Worm (Caenorhabditis elegans) whole organism, late embryonic: ENCODE data around the gene clec-75.

Source experiments
- C38D4.7 ChIP-seq: fragments of 200-800 bp; sonication (Bioruptor generic); optimal IDR thresholded peaks from 2 replicates; lab custom pipeline; 2018; ENCODE audit warnings: mild to moderate bottlenecking, missing genetic modification characterization, moderate library complexity, missing compliant biosample characterization
- K02D7.2 ChIP-seq: sonication (generic microtip); optimal IDR thresholded peaks from 2 replicates; lab custom pipeline; 2017; ENCODE audit warnings: mild to moderate bottlenecking, missing genetic modification characterization, missing compliant biosample characterization
- T23F11.4 ChIP-seq: fragments of 200-800 bp; sonication (Bioruptor generic); optimal IDR thresholded peaks from 2 replicates; lab custom pipeline; 2018; ENCODE audit warnings: mild to moderate bottlenecking, missing genetic modification characterization, missing compliant biosample characterization
- ahr-1 ChIP-seq: sonication (generic microtip); optimal IDR thresholded peaks from 2 replicates; lab custom pipeline; 2016; ENCODE audit warnings: missing genetic modification characterization, missing compliant biosample characterization
- ama-1 ChIP-seq: fragments of 150-350 bp; optimal IDR thresholded peaks from 2 replicates; lab custom pipeline; 2014
- ceh-14 ChIP-seq: sonication (generic microtip); optimal IDR thresholded peaks from 2 replicates; lab custom pipeline; 2016; ENCODE audit warnings: missing genotype, missing genetic modification characterization, missing compliant biosample characterization
- ceh-18 ChIP-seq: sonication (generic microtip); optimal IDR thresholded peaks from 2 replicates; lab custom pipeline; 2016; ENCODE audit warnings: missing genetic modification characterization, missing compliant biosample characterization
- ceh-19 ChIP-seq: fragments of 200-800 bp; sonication (Bioruptor generic); optimal IDR thresholded peaks from 2 replicates; lab custom pipeline; 2018; ENCODE audit warnings: mild to moderate bottlenecking, missing genetic modification characterization, missing compliant biosample characterization
- ceh-22 ChIP-seq: sonication (generic microtip); optimal IDR thresholded peaks from 2 replicates; lab custom pipeline; 2017; ENCODE audit warnings: missing biosample characterization, missing genetic modification characterization
- ceh-24 ChIP-seq: sonication (generic microtip); optimal IDR thresholded peaks from 2 replicates; lab custom pipeline; 2016; ENCODE audit warnings: mild to moderate bottlenecking, missing genetic modification characterization, missing compliant biosample characterization
- ceh-31 ChIP-seq: sonication (generic microtip); optimal IDR thresholded peaks from 2 replicates; lab custom pipeline; 2016; ENCODE audit warnings: missing genetic modification characterization, missing compliant biosample characterization
- ceh-34 ChIP-seq: sonication (generic microtip); optimal IDR thresholded peaks from 2 replicates; lab custom pipeline; 2016; ENCODE audit warnings: mild to moderate bottlenecking, missing genetic modification characterization, missing compliant biosample characterization
- ceh-48 ChIP-seq: sonication (generic microtip); optimal IDR thresholded peaks from 2 replicates; lab custom pipeline; 2016; ENCODE audit warnings: missing genetic modification characterization, inconsistent platforms, missing compliant biosample characterization
- ceh-9 ChIP-seq: sonication (generic microtip); optimal IDR thresholded peaks from 2 replicates; lab custom pipeline; 2016; ENCODE audit warnings: mild to moderate bottlenecking, missing genetic modification characterization, inconsistent platforms, missing compliant biosample characterization
- che-1 ChIP-seq: sonication (generic microtip); optimal IDR thresholded peaks from 2 replicates; lab custom pipeline; 2016; ENCODE audit warnings: mild to moderate bottlenecking, missing genetic modification characterization, missing compliant biosample characterization
- elt-2 ChIP-seq: sonication (generic microtip); optimal IDR thresholded peaks from 2 replicates; lab custom pipeline; 2016; ENCODE audit warnings: missing genetic modification reagents, missing genetic modification characterization, missing compliant biosample characterization
- elt-4 ChIP-seq: sonication (generic microtip); optimal IDR thresholded peaks from 2 replicates; lab custom pipeline; 2016; ENCODE audit warnings: missing genetic modification characterization, missing compliant biosample characterization
- ets-4 ChIP-seq: sonication (generic microtip); optimal IDR thresholded peaks from 2 replicates; lab custom pipeline; 2016; ENCODE audit warnings: missing genetic modification characterization, missing compliant biosample characterization
- eyg-1 ChIP-seq: sonication (generic microtip); optimal IDR thresholded peaks from 2 replicates; lab custom pipeline; 2016; ENCODE audit warnings: missing genotype, missing genetic modification characterization, missing compliant biosample characterization
- fax-1 ChIP-seq: sonication (generic microtip); optimal IDR thresholded peaks from 2 replicates; lab custom pipeline; 2016; ENCODE audit warnings: missing genotype, missing genetic modification characterization, missing compliant biosample characterization
- fkh-6 ChIP-seq: sonication (generic microtip); optimal IDR thresholded peaks from 2 replicates; lab custom pipeline; 2016; ENCODE audit warnings: missing genetic modification characterization, missing compliant biosample characterization
- gmeb-2 ChIP-seq: sonication (generic microtip); optimal IDR thresholded peaks from 2 replicates; lab custom pipeline; 2016; ENCODE audit warnings: missing genetic modification characterization, inconsistent platforms, missing compliant biosample characterization
- hlh-15 ChIP-seq: sonication (generic microtip); optimal IDR thresholded peaks from 2 replicates; lab custom pipeline; 2016; ENCODE audit warnings: missing genetic modification characterization, missing compliant biosample characterization
- hlh-6 ChIP-seq: sonication (generic microtip); optimal IDR thresholded peaks from 2 replicates; lab custom pipeline; 2016; ENCODE audit warnings: missing genotype, missing genetic modification characterization, missing compliant biosample characterization
- lim-6 ChIP-seq: sonication (generic microtip); optimal IDR thresholded peaks from 2 replicates; lab custom pipeline; 2016; ENCODE audit warnings: missing genetic modification characterization, missing compliant biosample characterization
- mec-3 ChIP-seq: sonication (generic microtip); optimal IDR thresholded peaks from 2 replicates; lab custom pipeline; 2016; ENCODE audit warnings: borderline replicate concordance, missing genetic modification characterization, missing compliant biosample characterization
- nfya-1 ChIP-seq: sonication (generic microtip); optimal IDR thresholded peaks from 2 replicates; lab custom pipeline; 2017; ENCODE audit warnings: missing genetic modification characterization, mild to moderate bottlenecking, missing compliant biosample characterization, antibody characterized with exemption, moderate library complexity
- npax-4 ChIP-seq: sonication (generic microtip); optimal IDR thresholded peaks from 2 replicates; lab custom pipeline; 2016; ENCODE audit warnings: missing genetic modification characterization, missing compliant biosample characterization
- odd-2 ChIP-seq: sonication (generic microtip); optimal IDR thresholded peaks from 2 replicates; lab custom pipeline; 2017; ENCODE audit warnings: antibody characterized with exemption, mild to moderate bottlenecking, missing genetic modification characterization, missing compliant biosample characterization
- pag-3 ChIP-seq: sonication (generic microtip); optimal IDR thresholded peaks from 2 replicates; lab custom pipeline; 2016; ENCODE audit warnings: missing compliant biosample characterization, missing genetic modification characterization, borderline replicate concordance
- pat-9 ChIP-seq: fragments of 200-800 bp; sonication (Bioruptor generic); optimal IDR thresholded peaks from 2 replicates; lab custom pipeline; 2018; ENCODE audit warnings: mild to moderate bottlenecking, missing genetic modification characterization, moderate library complexity, missing compliant biosample characterization
- pha-2 ChIP-seq: sonication (generic microtip); optimal IDR thresholded peaks from 2 replicates; lab custom pipeline; 2017; ENCODE audit warnings: mild to moderate bottlenecking, missing genetic modification characterization, missing compliant biosample characterization
- sdc-2 ChIP-seq: sonication (generic microtip); optimal IDR thresholded peaks from 2 replicates; lab custom pipeline; 2016; ENCODE audit warnings: missing genotype, missing genetic modification characterization, missing compliant biosample characterization
- sox-2 ChIP-seq: fragments of 200-800 bp; sonication (Bioruptor generic); IDR thresholded peaks from 2 replicates; pipeline ENCODE4 v1.3.6; 2022; ENCODE audit warnings: missing genetic modification reagents, missing genetic modification characterization, missing compliant biosample characterization
- syd-9 ChIP-seq: sonication (generic microtip); optimal IDR thresholded peaks from 2 replicates; lab custom pipeline; 2016; ENCODE audit warnings: mild to moderate bottlenecking, missing genetic modification characterization, moderate library complexity, missing compliant biosample characterization
- tbx-2 ChIP-seq: sonication (generic microtip); optimal IDR thresholded peaks from 2 replicates; lab custom pipeline; 2016; ENCODE audit warnings: missing genetic modification characterization, missing compliant biosample characterization
- unc-3 ChIP-seq, 2 experiments: fragments of 200-800 bp in 1 of 2; sonication (Bioruptor generic) in 1 of 2; sonication (generic microtip) in 1 of 2; conservative IDR thresholded peaks in 1 of 2; optimal IDR thresholded peaks in 1 of 2; 2 replicates each; pipeline versions ENCODE4 v1.3.6 to Lab custom; 2016 to 2022; ENCODE audit warnings: missing compliant biosample characterization in 2 of 2, missing genetic modification characterization in 2 of 2, missing genetic modification reagents in 1 of 2
- unc-86 ChIP-seq: sonication (generic microtip); optimal IDR thresholded peaks from 2 replicates; lab custom pipeline; 2016; ENCODE audit warnings: missing genetic modification characterization, missing compliant biosample characterization
- ztf-16 ChIP-seq: sonication (generic microtip); optimal IDR thresholded peaks from 2 replicates; lab custom pipeline; 2017; ENCODE audit warnings: missing genetic modification characterization, missing compliant biosample characterization

Gene clec-75

DNA sequence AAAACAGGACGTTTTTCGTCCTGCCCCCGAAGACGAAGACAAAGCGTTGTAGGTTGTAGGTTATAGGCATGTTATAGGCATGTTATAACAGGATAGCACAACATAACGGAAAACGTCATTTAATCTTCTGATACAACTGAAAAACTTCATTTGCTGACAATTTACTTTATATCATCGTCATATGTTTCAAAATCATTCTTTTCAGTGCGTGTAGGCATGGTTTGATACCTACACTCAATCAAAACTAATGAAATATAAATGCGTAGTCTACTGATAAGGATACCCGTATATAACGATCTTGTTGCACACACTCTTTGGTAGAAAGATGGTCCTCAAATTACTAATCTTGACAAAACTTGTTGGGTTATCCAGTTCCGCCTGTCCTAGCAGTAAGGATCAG, 3.8 kb upstream of the clec-75 start, which contains the start of gene clec-74:
clec-74 (plus strand) TSS at position 301 of the 400 bp plus-strand sequence.
- TF ChIP-seq fax-1 (no peak), sox-2 (GFP tag; lab: Robert Waterston, UW) (no peak), hlh-15 (no peak), T23F11.4 (GFP tag; lab: Kevin White, UChicago) (no peak), ceh-48 (tag; lab: Kevin White, UChicago) (no peak), pat-9 (tag; lab: Kevin White, UChicago) (no peak), ceh-14 (tag; lab: Kevin White, UChicago) (no peak), ceh-24 (tag; lab: Kevin White, UChicago) (no peak), elt-2 (no peak), gmeb-2 (no peak), lim-6 (tag; lab: Kevin White, UChicago) (no peak), ama-1 (lab: Kevin White, UChicago) (no peak), ztf-16 (tag; lab: Kevin White, UChicago) (no peak), unc-86 (no peak), ceh-18 (tag; lab: Kevin White, UChicago) (no peak)

DNA sequence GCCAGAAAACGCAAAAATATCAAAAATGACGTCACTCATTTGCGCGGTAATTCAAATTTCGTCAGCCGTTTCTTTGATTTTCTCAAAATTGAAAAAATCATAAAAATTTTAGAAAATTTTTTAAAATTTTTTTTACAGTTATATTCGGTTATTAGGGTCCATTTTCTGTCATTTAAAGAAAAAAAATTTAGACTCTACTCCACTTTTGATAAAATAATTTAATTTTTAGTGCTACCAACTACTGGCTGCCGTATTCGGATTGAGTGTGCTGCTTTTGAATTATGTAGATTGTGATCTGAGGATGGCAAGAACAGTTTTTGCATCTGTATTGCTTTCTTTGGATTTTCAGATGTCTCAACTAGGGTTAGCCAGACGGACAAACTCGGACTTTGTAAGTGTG, 2.0 kb downstream of the clec-75 start, which contains the start of gene Y46C8AM.1:
Y46C8AM.1 (plus strand) TSS at position 301 of the 400 bp plus-strand sequence.
- TF ChIP-seq fkh-6 (tag; lab: Kevin White, UChicago) (no peak), unc-86 (no peak), ahr-1 (tag; lab: Kevin White, UChicago) (no peak), pat-9 (tag; lab: Kevin White, UChicago) (no peak), C38D4.7 (GFP tag; lab: Kevin White, UChicago) (no peak), ceh-34 (tag; lab: Kevin White, UChicago) (no peak), ceh-22 (tag; lab: Kevin White, UChicago) (no peak), che-1 (tag; lab: Kevin White, UChicago) (no peak), unc-3 (GFP tag; conservative IDR thresholded peaks at IDR 0.05; lab: Robert Waterston, UW) (no peak), unc-3 (tag; optimal IDR thresholded peaks at IDR 0.05; lab: Kevin White, UChicago) (no peak), npax-4 (tag; lab: Kevin White, UChicago) (no peak), pha-2 (tag; lab: Kevin White, UChicago) (no peak), ama-1 (lab: Kevin White, UChicago) (no peak), mec-3 (no peak), ceh-19 (GFP tag; lab: Kevin White, UChicago) (no peak), ceh-9 (tag; lab: Kevin White, UChicago) (no peak), elt-4 (no peak)

DNA sequence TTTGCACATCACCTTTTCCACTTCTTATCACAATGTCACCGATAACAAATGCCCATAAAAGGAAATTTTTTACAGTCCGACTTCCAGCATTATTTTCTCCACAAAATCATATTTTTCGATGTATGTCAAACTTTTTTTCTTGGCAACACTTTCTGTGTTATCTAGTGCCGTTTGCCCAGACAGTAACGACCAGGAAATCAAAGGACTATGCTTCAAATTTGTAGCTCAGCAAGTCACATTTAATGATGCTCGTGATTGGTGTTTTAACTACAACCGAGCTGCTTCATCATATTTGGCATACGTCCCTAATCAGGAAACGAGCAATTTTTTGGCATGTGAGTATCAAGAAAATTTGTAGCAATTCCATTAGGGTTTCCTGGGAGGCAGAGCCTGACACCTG, 3.0 kb downstream of the clec-75 start:
- TF ChIP-seq tbx-2 (tag; lab: Kevin White, UChicago) (no peak), fax-1 (no peak), ceh-31 (tag; lab: Kevin White, UChicago) (no peak), syd-9 (tag; lab: Kevin White, UChicago) (no peak), T23F11.4 (GFP tag; lab: Kevin White, UChicago) (no peak), npax-4 (tag; lab: Kevin White, UChicago) (no peak), sdc-2 (tag; lab: Kevin White, UChicago) (no peak), gmeb-2 (no peak), pag-3 (tag; lab: Kevin White, UChicago) (no peak), ama-1 (lab: Kevin White, UChicago) (no peak), ztf-16 (tag; lab: Kevin White, UChicago) (no peak), K02D7.2 (no peak), ceh-9 (tag; lab: Kevin White, UChicago) (no peak), unc-86 (no peak), hlh-6 (tag; lab: Kevin White, UChicago) (no peak), odd-2 (tag; lab: Kevin White, UChicago) (no peak), eyg-1 (tag; lab: Kevin White, UChicago) (no peak), nfya-1 (tag; lab: Kevin White, UChicago) (no peak), che-1 (tag; lab: Kevin White, UChicago) (no peak), ets-4 (tag; lab: Kevin White, UChicago) (no peak)
